Worm (Caenorhabditis elegans) whole organism, L1 larva: ENCODE results near the gene nhr-130.
A peak's percentile ranks its signal among the peaks of the same experiment; 100 is the strongest.

Source experiments
- C04F5.9 ChIP-seq: sonication (generic microtip); optimal IDR thresholded peaks from 2 replicates; lab custom pipeline; 2016; ENCODE audit warnings: missing genetic modification characterization, missing compliant biosample characterization
- alr-1 ChIP-seq: fragments of 200-800 bp; sonication (Bioruptor generic); optimal IDR thresholded peaks from 2 replicates; lab custom pipeline; 2018; ENCODE audit warnings: borderline replicate concordance, mild to moderate bottlenecking, missing genetic modification characterization, missing compliant biosample characterization
- blmp-1 ChIP-seq: fragments of 150-350 bp; optimal IDR thresholded peaks from 2 replicates; lab custom pipeline; 2014; ENCODE audit warnings: missing biosample characterization, missing genetic modification characterization
- ceh-82 ChIP-seq, 3 experiments: fragments of 150-350 bp in 1 of 3; sonication (generic microtip) in 2 of 3; optimal IDR thresholded peaks; 2 replicates each; lab custom pipeline; 2014 to 2017; ENCODE audit warnings: missing biosample characterization in 3 of 3, missing genetic modification characterization in 3 of 3
- ceh-88 ChIP-seq: fragments of 200-800 bp; sonication (Bioruptor generic); IDR thresholded peaks from 2 replicates; pipeline ENCODE4 v1.3.6; 2022; ENCODE audit warnings: missing genetic modification characterization, missing compliant biosample characterization
- dsc-1 ChIP-seq: sonication (generic microtip); optimal IDR thresholded peaks from 2 replicates; lab custom pipeline; 2016; ENCODE audit warnings: mild to moderate bottlenecking, missing genetic modification characterization, missing compliant biosample characterization
- efl-1 ChIP-seq, 4 experiments: fragments of 150-350 bp; optimal IDR thresholded peaks in 3 of 4; peaks in 1 of 4; 1 replicate in 1 of 4; 2 replicates in 3 of 4; lab custom pipeline; 2014; ENCODE audit warnings: missing biosample characterization in 2 of 4, missing genetic modification characterization in 2 of 4, missing genetic modification reagents in 2 of 4
- efl-3 ChIP-seq: fragments of 200-800 bp; sonication (Bioruptor generic); optimal IDR thresholded peaks from 2 replicates; lab custom pipeline; 2018; ENCODE audit warnings: mild to moderate bottlenecking, missing genetic modification characterization, missing compliant biosample characterization
- egl-13 ChIP-seq: sonication (generic microtip); optimal IDR thresholded peaks from 2 replicates; lab custom pipeline; 2016; ENCODE audit warnings: missing genotype, missing genetic modification reagents, missing genetic modification characterization, missing compliant biosample characterization
- elt-2 ChIP-seq: sonication (generic microtip); optimal IDR thresholded peaks from 2 replicates; lab custom pipeline; 2016; ENCODE audit warnings: missing genetic modification characterization, mild to moderate bottlenecking, inconsistent platforms, missing compliant biosample characterization, missing genetic modification reagents
- ets-5 ChIP-seq: fragments of 200-800 bp; sonication (Bioruptor generic); IDR thresholded peaks from 2 replicates; pipeline ENCODE4 v1.3.6; 2022; ENCODE audit warnings: missing genetic modification characterization, missing compliant biosample characterization
- fkh-4 ChIP-seq: sonication (generic microtip); optimal IDR thresholded peaks from 2 replicates; lab custom pipeline; 2016; ENCODE audit warnings: missing compliant biosample characterization, missing genetic modification characterization, borderline replicate concordance
- fkh-8 ChIP-seq: sonication (generic microtip); optimal IDR thresholded peaks from 2 replicates; lab custom pipeline; 2016; ENCODE audit warnings: mild to moderate bottlenecking, missing genetic modification characterization, missing compliant biosample characterization
- fos-1 ChIP-seq: fragments of 150-350 bp; optimal IDR thresholded peaks from 2 replicates; lab custom pipeline; 2014; ENCODE audit warnings: missing biosample characterization, missing genetic modification characterization
- hlh-17 ChIP-seq: fragments of 200-800 bp; sonication (Bioruptor generic); optimal IDR thresholded peaks from 2 replicates; lab custom pipeline; 2018; ENCODE audit warnings: missing genetic modification characterization, mild to moderate bottlenecking, missing compliant biosample characterization, moderate library complexity, borderline replicate concordance
- isw-1 ChIP-seq: fragments of 200-800 bp; sonication (Bioruptor generic); IDR thresholded peaks from 2 replicates; pipeline ENCODE4 v1.3.6; 2022; ENCODE audit warnings: missing genetic modification characterization, missing compliant biosample characterization
- lin-13 ChIP-seq: fragments of 150-350 bp; optimal IDR thresholded peaks from 2 replicates; lab custom pipeline; 2014; ENCODE audit warnings: missing biosample characterization, missing genetic modification reagents, missing genetic modification characterization
- lin-35 ChIP-seq, 2 experiments: fragments of 150-350 bp; optimal IDR thresholded peaks; 2 replicates each; lab custom pipeline; 2014; ENCODE audit warnings: missing biosample characterization in 2 of 2, missing genetic modification characterization in 2 of 2, missing genetic modification reagents in 2 of 2
- mab-9 ChIP-seq: fragments of 200-800 bp; sonication (Bioruptor generic); IDR thresholded peaks from 2 replicates; pipeline ENCODE4 v1.3.6; 2022; ENCODE audit warnings: missing genetic modification reagents, missing genetic modification characterization, missing compliant biosample characterization
- mef-2 ChIP-seq: fragments of 150-350 bp; optimal IDR thresholded peaks from 2 replicates; lab custom pipeline; 2014; ENCODE audit warnings: missing biosample characterization, missing genetic modification characterization
- mep-1 ChIP-seq: fragments of 150-350 bp; optimal IDR thresholded peaks from 2 replicates; lab custom pipeline; 2014; ENCODE audit warnings: missing biosample characterization, missing genetic modification characterization
- nhr-11 ChIP-seq: fragments of 150-350 bp; optimal IDR thresholded peaks from 2 replicates; lab custom pipeline; 2014; ENCODE audit warnings: missing biosample characterization, missing genetic modification characterization
- nhr-12 ChIP-seq: sonication (generic microtip); optimal IDR thresholded peaks from 2 replicates; lab custom pipeline; 2017; ENCODE audit warnings: missing biosample characterization, missing genetic modification characterization
- nhr-20 ChIP-seq: sonication (generic microtip); optimal IDR thresholded peaks from 2 replicates; lab custom pipeline; 2016; ENCODE audit warnings: mild to moderate bottlenecking, missing genetic modification characterization, missing compliant biosample characterization
- nhr-237 ChIP-seq: fragments of 150-350 bp; optimal IDR thresholded peaks from 2 replicates; lab custom pipeline; 2014; ENCODE audit warnings: missing biosample characterization, missing genetic modification characterization
- nhr-28 ChIP-seq: fragments of 150-350 bp; optimal IDR thresholded peaks from 2 replicates; lab custom pipeline; 2014; ENCODE audit warnings: missing biosample characterization, missing genetic modification characterization
- nhr-47 ChIP-seq: sonication (generic microtip); optimal IDR thresholded peaks from 2 replicates; lab custom pipeline; 2016; ENCODE audit warnings: mild to moderate bottlenecking, missing genetic modification characterization, moderate library complexity, missing compliant biosample characterization
- nhr-71 ChIP-seq: sonication (generic microtip); optimal IDR thresholded peaks from 2 replicates; lab custom pipeline; 2016; ENCODE audit warnings: mild to moderate bottlenecking, missing genetic modification characterization, moderate library complexity, missing compliant biosample characterization
- nhr-77 ChIP-seq: fragments of 150-350 bp; optimal IDR thresholded peaks from 2 replicates; lab custom pipeline; 2014; ENCODE audit warnings: missing biosample characterization, missing genetic modification characterization
- nhr-85 ChIP-seq: sonication (generic microtip); peaks from one replicate; lab custom pipeline; 2016; ENCODE audit warnings: missing genetic modification characterization, inconsistent platforms, missing compliant biosample characterization
- rnt-1 ChIP-seq: sonication (generic microtip); optimal IDR thresholded peaks from 2 replicates; lab custom pipeline; 2016; ENCODE audit warnings: mild to moderate bottlenecking, missing genetic modification characterization, moderate library complexity, missing compliant biosample characterization
- unc-130 ChIP-seq: fragments of 150-350 bp; optimal IDR thresholded peaks from 2 replicates; lab custom pipeline; 2017; ENCODE audit warnings: missing biosample characterization, missing genetic modification characterization, inconsistent platforms
- unc-86 ChIP-seq: sonication (generic microtip); optimal IDR thresholded peaks from 2 replicates; lab custom pipeline; 2016; ENCODE audit warnings: missing genetic modification characterization, missing compliant biosample characterization
- zag-1 ChIP-seq: fragments of 150-350 bp; optimal IDR thresholded peaks from 2 replicates; lab custom pipeline; 2014; ENCODE audit warnings: missing biosample characterization, missing genetic modification characterization
- ztf-4 ChIP-seq: fragments of 150-350 bp; optimal IDR thresholded peaks from 2 replicates; lab custom pipeline; 2014; ENCODE audit warnings: missing biosample characterization, missing genetic modification characterization

nhr-130 gene

DNA sequence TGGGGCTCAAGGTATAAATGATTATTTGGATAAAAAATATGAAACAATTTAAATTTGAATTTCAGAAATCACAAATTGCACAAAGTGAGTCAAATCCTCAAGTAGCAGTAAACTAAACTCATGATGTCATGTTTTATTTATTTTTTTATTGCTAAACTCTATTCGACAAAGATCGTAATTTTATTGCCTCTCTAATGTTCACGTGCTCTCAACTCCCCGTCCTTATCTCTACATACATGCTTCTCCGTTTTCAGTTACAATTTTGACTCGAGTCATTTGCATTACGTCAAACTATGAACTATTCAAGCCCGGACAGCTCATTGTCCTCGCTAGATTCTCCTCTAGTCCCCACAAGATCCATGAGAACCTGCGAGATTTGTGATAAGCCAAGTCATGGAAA, 8.6 kb downstream of the nhr-130 start, which contains the start of gene nhr-99:
TSS of gene nhr-99 (plus strand) at position 263 of the 400 bp plus-strand sequence.
- no peak for TF ChIP-seq unc-130 (tag; lab: Kevin White, UChicago)
- peak in 1 of 2 experiments; percentile 10 for TF ChIP-seq lin-35 (GFP tag; optimal IDR thresholded peaks at IDR 0.05; lab: Kevin White, UChicago)
- peak; percentile 40 for TF ChIP-seq nhr-20
- TF ChIP-seq elt-2: peak; percentile 62
- TF ChIP-seq egl-13 (tag; lab: Kevin White, UChicago): no peak

- TF ChIP-seq nhr-47 (tag; lab: Kevin White, UChicago) (no peak), nhr-85 (tag; lab: Kevin White, UChicago) (no peak), mab-9 (GFP tag; lab: Robert Waterston, UW) (no peak), ztf-4 (tag; lab: Kevin White, UChicago) (no peak), nhr-11 (tag; lab: Kevin White, UChicago) (no peak), ets-5 (GFP tag; lab: Robert Waterston, UW) (no peak), ceh-88 (GFP tag; lab: Robert Waterston, UW) (no peak)
Measured at ce11 chrV:472589-472988, 10.6 kb downstream of the nhr-130 start, which contains the start of gene srt-31. Gene srt-31 (plus strand): TSS chrV:472889.

DNA sequence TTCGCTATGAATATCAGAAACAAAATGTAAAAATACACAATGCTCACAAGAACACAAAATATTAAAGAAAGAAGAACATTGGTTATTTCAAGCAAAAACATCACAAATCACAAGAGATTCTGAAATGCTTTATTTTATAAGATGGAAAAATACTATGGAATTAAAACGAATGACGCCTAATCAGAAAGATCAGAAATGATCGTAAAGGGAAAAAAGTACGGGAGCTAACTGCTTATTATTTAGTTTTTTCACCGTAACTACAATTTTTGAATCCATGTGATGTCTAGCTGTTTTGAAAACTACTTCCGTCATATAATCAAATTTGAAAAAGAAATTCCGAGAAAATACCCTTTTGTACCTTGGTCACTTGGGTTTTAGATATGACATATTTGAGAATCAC, 14.7 kb downstream of the nhr-130 start, which contains the start of gene srbc-57:
TSS of gene srbc-57 (minus strand) at position 101 of the 400 bp plus-strand sequence.
- TF ChIP-seq lin-35 (GFP tag; optimal IDR thresholded peaks at IDR 0.05; lab: Kevin White, UChicago) (no peak), ceh-82 (tag; optimal IDR thresholded peaks at IDR 0.05; lab: Kevin White, UChicago) (no peak), nhr-237 (no peak), mef-2 (tag; lab: Kevin White, UChicago) (no peak), fkh-8 (tag; lab: Kevin White, UChicago) (peak; percentile 14), unc-86 (tag; lab: Kevin White, UChicago) (no peak), hlh-17 (GFP tag; lab: Kevin White, UChicago) (no peak), nhr-28 (tag; lab: Kevin White, UChicago) (no peak)

DNA sequence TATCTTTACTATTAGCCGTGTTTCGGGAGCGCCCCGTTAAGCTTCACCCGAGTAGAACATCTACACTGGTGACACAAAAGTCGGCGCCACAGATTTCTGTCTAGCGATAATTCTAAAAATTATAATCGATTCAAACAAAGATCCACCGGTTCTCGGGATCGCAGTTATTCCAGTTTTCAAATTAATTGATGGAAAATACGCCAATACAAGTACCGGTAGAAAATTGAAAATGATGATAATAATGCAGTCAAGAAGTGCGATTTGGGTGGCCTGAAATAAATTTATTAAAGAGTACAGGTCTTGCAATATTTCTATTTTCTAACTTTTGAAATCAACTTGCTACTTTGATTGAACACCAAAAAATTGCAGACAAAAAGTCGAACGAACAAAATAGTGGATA, 15.6 kb downstream of the nhr-130 start:
- TF ChIP-seq C04F5.9 (tag; lab: Kevin White, UChicago) (no peak), nhr-11 (tag; lab: Kevin White, UChicago) (no peak), efl-1 (optimal IDR thresholded peaks at IDR 0.05; lab: Kevin White, UChicago) (no peak), efl-1 (GFP tag; optimal IDR thresholded peaks at IDR 0.05 in 1 of 2; lab: Kevin White, UChicago) (peak in 1 of 2 experiments; percentile 85)

DNA sequence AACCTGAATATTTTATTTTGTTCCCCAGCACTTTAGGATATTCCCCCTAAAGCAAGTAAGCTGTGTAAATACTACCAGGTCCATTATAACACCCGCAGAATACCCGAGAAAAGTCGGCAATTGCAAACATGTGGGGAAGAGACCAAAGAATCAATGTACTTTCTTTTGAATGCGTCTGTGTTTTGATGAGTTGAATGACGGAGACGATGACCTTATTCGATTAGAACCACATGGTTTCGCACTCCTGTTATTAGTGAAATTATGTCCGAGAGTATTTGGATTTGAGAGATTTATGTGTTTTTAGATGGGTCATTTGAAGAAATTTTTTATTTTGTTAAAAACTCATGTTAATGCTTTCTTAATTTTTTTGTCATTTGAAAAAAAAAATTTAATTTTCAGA, 17.8 kb downstream of the nhr-130 start:
- TF ChIP-seq lin-13 (GFP tag; lab: Kevin White, UChicago) (peak; percentile 10), nhr-71 (peak; percentile 45), efl-3 (GFP tag; lab: Kevin White, UChicago) (no peak), blmp-1 (peak; percentile 89), alr-1 (tag; lab: Kevin White, UChicago) (no peak), fkh-4 (tag; lab: Kevin White, UChicago) (peak; percentile 32), fos-1 (tag; lab: Kevin White, UChicago) (no peak), nhr-20 (peak; percentile 4), dsc-1 (peak; percentile 90), mep-1 (tag; lab: Kevin White, UChicago) (peak; percentile 2), mab-9 (GFP tag; lab: Robert Waterston, UW) (no peak), rnt-1 (no peak), nhr-85 (tag; lab: Kevin White, UChicago) (peak; percentile 78), nhr-77 (tag; lab: Kevin White, UChicago) (no peak), isw-1 (GFP tag; lab: Robert Waterston, UW) (no peak), zag-1 (tag; lab: Kevin White, UChicago) (no peak), nhr-237 (no peak), nhr-12 (tag; lab: Kevin White, UChicago) (no peak), efl-1 (optimal IDR thresholded peaks at IDR 0.05; lab: Kevin White, UChicago) (no peak), efl-1 (GFP tag; optimal IDR thresholded peaks at IDR 0.05 in 1 of 2; lab: Kevin White, UChicago) (no peak)
